Worm (Caenorhabditis elegans) whole organism, L4 larva: Measurements from ENCODE around the gene lis-1.

Source experiments
- Y105C5A.15 ChIP-seq: fragments of 200-800 bp; sonication (Bioruptor generic); IDR thresholded peaks from 2 replicates; pipeline ENCODE4 v1.3.6; 2022; ENCODE audit warnings: missing genetic modification characterization, missing compliant biosample characterization
- ZK546.5 ChIP-seq, 2 experiments: sonication (generic microtip); optimal IDR thresholded peaks; 2 replicates each; lab custom pipeline; 2017; ENCODE audit warnings: missing biosample characterization in 2 of 2, missing genetic modification characterization in 2 of 2
- aha-1 ChIP-seq: fragments of 150-350 bp; peaks from one replicate; lab custom pipeline; 2014; ENCODE audit warnings: missing biosample characterization, missing genetic modification characterization
- ama-1 ChIP-seq: fragments of 150-350 bp; optimal IDR thresholded peaks from 2 replicates; lab custom pipeline; 2014; ENCODE audit warnings: inconsistent platforms, mixed read lengths
- ceh-20 ChIP-seq: fragments of 200-800 bp; sonication (Bioruptor generic); IDR thresholded peaks from 2 replicates; pipeline ENCODE4 v1.3.6; 2022; ENCODE audit warnings: missing genetic modification reagents, missing genetic modification characterization, missing compliant biosample characterization
- ceh-28 ChIP-seq: fragments of 150-350 bp; optimal IDR thresholded peaks from 2 replicates; lab custom pipeline; 2014; ENCODE audit warnings: missing biosample characterization, missing genetic modification reagents, missing genetic modification characterization
- ceh-32 ChIP-seq: sonication (generic microtip); optimal IDR thresholded peaks from 2 replicates; lab custom pipeline; 2016; ENCODE audit warnings: mild to moderate bottlenecking, missing genetic modification characterization, missing compliant biosample characterization; ENCODE audit not compliant: poor library complexity
- daf-12 ChIP-seq: fragments of 150-350 bp; optimal IDR thresholded peaks from 2 replicates; lab custom pipeline; 2014; ENCODE audit warnings: missing biosample characterization, missing genetic modification reagents, missing genetic modification characterization
- daf-16 ChIP-seq, 3 experiments: sonication (generic microtip); optimal IDR thresholded peaks; 2 replicates each; lab custom pipeline; 2016 to 2017; ENCODE audit warnings: missing genetic modification characterization in 3 of 3, missing genetic modification reagents in 3 of 3, mild to moderate bottlenecking in 2 of 3, missing compliant biosample characterization in 2 of 3, missing biosample characterization in 1 of 3, moderate library complexity in 1 of 3
- daf-19 ChIP-seq: fragments of 200-800 bp; sonication (Bioruptor generic); conservative IDR thresholded peaks from 2 replicates; pipeline ENCODE4 v1.3.6; 2022; ENCODE audit warnings: missing genetic modification characterization, missing compliant biosample characterization
- dmd-6 ChIP-seq: fragments of 200-800 bp; sonication (Bioruptor generic); IDR thresholded peaks from 2 replicates; pipeline ENCODE4 v1.3.6; 2022; ENCODE audit warnings: missing genetic modification reagents, missing genetic modification characterization, missing compliant biosample characterization
- dmd-8 ChIP-seq: fragments of 200-800 bp; sonication (Bioruptor generic); IDR thresholded peaks from 2 replicates; pipeline ENCODE4 v1.3.6; 2022; ENCODE audit warnings: missing genetic modification characterization, missing compliant biosample characterization
- duxl-1 ChIP-seq: sonication (generic microtip); optimal IDR thresholded peaks from 2 replicates; lab custom pipeline; 2016; ENCODE audit warnings: mild to moderate bottlenecking, missing genetic modification characterization, moderate library complexity, missing compliant biosample characterization; ENCODE audit not compliant: poor library complexity
- hif-1 ChIP-seq, 2 experiments: sonication (generic microtip); optimal IDR thresholded peaks; 2 replicates each; lab custom pipeline; 2016 to 2017; ENCODE audit warnings: missing compliant biosample characterization in 2 of 2, missing genetic modification characterization in 2 of 2, missing genetic modification reagents in 2 of 2, missing genotype in 2 of 2, mild to moderate bottlenecking in 1 of 2
- lin-15B ChIP-seq: fragments of 150-350 bp; sonication (generic microtip); optimal IDR thresholded peaks from 3 replicates; lab custom pipeline; 2014; ENCODE audit warnings: missing biosample characterization, missing genetic modification characterization
- mep-1 ChIP-seq: fragments of 150-350 bp; sonication (generic microtip); optimal IDR thresholded peaks from 3 replicates; lab custom pipeline; 2014; ENCODE audit warnings: missing biosample characterization, missing genetic modification characterization
- mxl-2 ChIP-seq: fragments of 200-800 bp; sonication (Bioruptor generic); conservative IDR thresholded peaks from 2 replicates; pipeline ENCODE4 v1.3.6; 2022; ENCODE audit warnings: missing genetic modification reagents, missing genetic modification characterization, missing compliant biosample characterization
- nhr-10 ChIP-seq: fragments of 150-350 bp; optimal IDR thresholded peaks from 2 replicates; lab custom pipeline; 2014; ENCODE audit warnings: missing biosample characterization, missing genetic modification characterization
- nhr-11 ChIP-seq: fragments of 150-350 bp; optimal IDR thresholded peaks from 2 replicates; lab custom pipeline; 2014; ENCODE audit warnings: missing biosample characterization, missing genetic modification characterization
- nhr-237 ChIP-seq: sonication (generic microtip); optimal IDR thresholded peaks from 2 replicates; lab custom pipeline; 2017; ENCODE audit warnings: missing biosample characterization, missing genetic modification characterization
- nhr-42 ChIP-seq: fragments of 200-800 bp; sonication (Bioruptor generic); IDR thresholded peaks from 2 replicates; pipeline ENCODE4 v1.3.6; 2022; ENCODE audit warnings: missing genetic modification characterization, missing compliant biosample characterization
- nhr-48 ChIP-seq: sonication (generic microtip); optimal IDR thresholded peaks from 2 replicates; lab custom pipeline; 2016; ENCODE audit warnings: mild to moderate bottlenecking, missing genetic modification characterization, missing compliant biosample characterization
- nhr-6 ChIP-seq: fragments of 150-350 bp; optimal IDR thresholded peaks from 2 replicates; lab custom pipeline; 2014; ENCODE audit warnings: missing biosample characterization, missing genetic modification characterization
- nhr-77 ChIP-seq: fragments of 150-350 bp; optimal IDR thresholded peaks from 2 replicates; lab custom pipeline; 2014; ENCODE audit warnings: missing biosample characterization, missing genetic modification characterization
- php-3 ChIP-seq: fragments of 200-800 bp; sonication (Bioruptor generic); IDR thresholded peaks from 2 replicates; pipeline ENCODE4 v1.3.6; 2022; ENCODE audit warnings: missing genetic modification reagents, missing genetic modification characterization, missing compliant biosample characterization
- rbr-2 ChIP-seq: sonication (generic microtip); optimal IDR thresholded peaks from 2 replicates; lab custom pipeline; 2016; ENCODE audit warnings: missing genotype, missing genetic modification characterization, missing compliant biosample characterization
- saeg-2 ChIP-seq: fragments of 200-800 bp; sonication (Bioruptor generic); IDR thresholded peaks from 2 replicates; pipeline ENCODE4 v1.3.6; 2022; ENCODE audit warnings: missing genetic modification reagents, missing genetic modification characterization, missing compliant biosample characterization
- set-16 ChIP-seq: fragments of 200-800 bp; sonication (Bioruptor generic); IDR thresholded peaks from 2 replicates; pipeline ENCODE4 v1.3.6; 2022; ENCODE audit warnings: missing genetic modification reagents, missing genetic modification characterization, missing compliant biosample characterization
- skn-1 ChIP-seq: fragments of 150-350 bp; optimal IDR thresholded peaks from 2 replicates; lab custom pipeline; 2014; ENCODE audit warnings: missing biosample characterization, missing genetic modification characterization
- snpc-1.2 ChIP-seq: fragments of 200-800 bp; sonication (Bioruptor generic); IDR thresholded peaks from 2 replicates; pipeline ENCODE4 v1.3.6; 2022; ENCODE audit warnings: missing genetic modification reagents, missing genetic modification characterization, missing compliant biosample characterization
- spr-1 ChIP-seq: sonication (generic microtip); optimal IDR thresholded peaks from 2 replicates; lab custom pipeline; 2016; ENCODE audit warnings: mild to moderate bottlenecking, missing genetic modification characterization, missing compliant biosample characterization
- unc-62 ChIP-seq, 3 experiments: fragments of 150-350 bp in 1 of 3; sonication (generic microtip); optimal IDR thresholded peaks in 2 of 3; peaks in 1 of 3; 1 replicate in 1 of 3; 2 replicates in 2 of 3; lab custom pipeline; 2014 to 2017; ENCODE audit warnings: missing biosample characterization in 3 of 3, missing genetic modification characterization in 3 of 3, missing genetic modification reagents in 3 of 3, missing genotype in 1 of 3
- zfp-2 ChIP-seq: sonication (generic microtip); optimal IDR thresholded peaks from 2 replicates; lab custom pipeline; 2016; ENCODE audit warnings: mild to moderate bottlenecking, missing genetic modification characterization, missing compliant biosample characterization
- zip-11 ChIP-seq: fragments of 200-800 bp; sonication (Bioruptor generic); IDR thresholded peaks from 2 replicates; pipeline ENCODE4 v1.3.6; 2022; ENCODE audit warnings: missing genetic modification characterization, missing compliant biosample characterization
- ztf-7 ChIP-seq: fragments of 150-350 bp; optimal IDR thresholded peaks from 2 replicates; lab custom pipeline; 2014; ENCODE audit warnings: missing biosample characterization, missing genetic modification characterization

The lis-1 gene

ce11 chrIII:13344538-13345136, 31.9 kb downstream of the lis-1 start, which contains the start of gene acaa-2 (continued):
- TF ChIP-seq spr-1 (no peak), nhr-11 (tag; lab: Kevin White, UChicago) (peak; percentile 77), zfp-2 (tag; lab: Kevin White, UChicago) (no peak), daf-19 (GFP tag; lab: Robert Waterston, UW) (no peak), duxl-1 (tag; lab: Kevin White, UChicago) (peak; percentile 31), nhr-6 (tag; lab: Kevin White, UChicago) (peak; percentile 29), snpc-1.2 (GFP tag; lab: Robert Waterston, UW) (0 out of 2 replicates have a peak, but pooled peaks have one; percentile 36), saeg-2 (GFP tag; lab: Robert Waterston, UW) (no peak), ztf-7 (peak; percentile 1), ceh-20 (GFP tag; lab: Robert Waterston, UW) (no peak), mep-1 (tag; lab: Kevin White, UChicago) (peak; percentile 49), nhr-237 (tag; lab: Kevin White, UChicago) (no peak), skn-1 (tag; lab: Kevin White, UChicago) (no peak), lin-15B (no peak), nhr-10 (peak; percentile 75), daf-16 (GFP tag; optimal IDR thresholded peaks at IDR 0.05; lab: Kevin White, UChicago) (no peak), daf-16 (tag; optimal IDR thresholded peaks at IDR 0.05; lab: Kevin White, UChicago) (peak; percentile 62)

- 0 out of 2 replicates have a peak, but pooled peaks have one; percentile 14 for TF ChIP-seq dmd-8 (GFP tag; lab: Robert Waterston, UW)
- peak; percentile 61 for TF ChIP-seq aha-1 (tag; lab: Kevin White, UChicago)
- TF ChIP-seq mep-1 (tag; lab: Kevin White, UChicago) = no peak
- peak; percentile 67; the same call in 1 of the 2 replicates for TF ChIP-seq Y105C5A.15 (GFP tag; lab: Robert Waterston, UW)
- 0 out of 2 replicates have a peak, but pooled peaks have one; percentile 4 for TF ChIP-seq set-16 (GFP tag; lab: Robert Waterston, UW)
- peak; percentile 14; the same call in 1 of the 2 replicates for TF ChIP-seq snpc-1.2 (GFP tag; lab: Robert Waterston, UW)
- no peak for TF ChIP-seq nhr-42 (GFP tag; lab: Robert Waterston, UW)
Observed at ce11 chrIII:13343562-13344139, 32.9 kb downstream of the lis-1 start.

- TF ChIP-seq dmd-6 (GFP tag; lab: Robert Waterston, UW) = no peak
- no peak for TF ChIP-seq ZK546.5 (tag; optimal IDR thresholded peaks at IDR 0.05; lab: Kevin White, UChicago)
- no peak for TF ChIP-seq nhr-10
- TF ChIP-seq nhr-77 (tag; lab: Kevin White, UChicago) = no peak
- no peak for TF ChIP-seq daf-12 (tag; lab: Kevin White, UChicago)
- TF ChIP-seq zip-11 (GFP tag; lab: Robert Waterston, UW) = no peak
- no peak for TF ChIP-seq php-3 (GFP tag; lab: Robert Waterston, UW)
- no peak for TF ChIP-seq mxl-2
- no peak for TF ChIP-seq nhr-48 (tag; lab: Kevin White, UChicago)
- no peak for TF ChIP-seq ceh-32 (tag; lab: Kevin White, UChicago)
- no peak for TF ChIP-seq ceh-28
- TF ChIP-seq ama-1 (lab: Kevin White, UChicago) = no peak
- no peak for TF ChIP-seq rbr-2
Observed at ce11 chrIII:13343117-13343516, 33.4 kb downstream of the lis-1 start, which contains the start of gene ife-1. TSS of gene ife-1 (plus strand) at chrIII:13343417.

DNA sequence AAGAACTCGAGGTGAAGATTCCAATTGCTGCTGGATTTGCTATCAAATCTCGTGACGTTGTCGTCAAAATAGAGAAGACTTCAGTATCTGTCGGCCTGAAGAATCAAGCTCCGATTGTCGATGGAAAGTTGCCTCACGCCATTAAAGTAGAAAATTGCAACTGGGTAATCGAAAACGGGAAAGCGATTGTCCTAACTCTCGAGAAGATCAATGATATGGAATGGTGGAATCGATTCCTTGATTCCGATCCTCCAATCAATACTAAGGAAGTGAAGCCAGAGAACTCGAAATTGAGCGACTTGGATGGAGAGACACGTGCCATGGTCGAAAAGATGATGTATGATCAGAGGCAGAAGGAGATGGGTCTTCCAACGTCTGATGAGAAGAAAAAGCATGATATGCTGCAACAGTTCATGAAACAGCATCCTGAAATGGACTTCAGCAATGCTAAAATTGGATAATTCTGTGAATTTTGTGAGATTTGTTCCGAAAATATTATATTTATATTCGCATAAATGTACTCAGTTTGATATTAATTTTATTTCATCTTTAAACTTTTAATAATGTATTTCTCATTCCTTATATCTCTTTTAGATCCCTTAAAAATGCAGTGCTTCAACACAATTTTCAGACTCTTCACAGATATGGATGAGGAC, 34.3 kb downstream of the lis-1 start, which contains the start of gene dro-1:
Gene dro-1, plus strand, starts transcription at position 606 of the 656 bp plus-strand sequence.
- TF ChIP-seq unc-62 (GFP tag; optimal IDR thresholded peaks at IDR 0.05 in 1 of 2; lab: Kevin White, UChicago) (peak in 1 of 2 experiments; percentile 93), unc-62 (tag; optimal IDR thresholded peaks at IDR 0.05; lab: Kevin White, UChicago) (no peak), hif-1 (tag; optimal IDR thresholded peaks at IDR 0.05; lab: Kevin White, UChicago) (no peak)
- TF ChIP-seq, all 104 proteins: peak for 1
